Fruit fly (Drosophila melanogaster) whole organism, wandering third instar larva: ENCODE data around the gene Prp5.

Source experiments
- CG32264 ChIP-seq: fragments of 200-800 bp; sonication (Bioruptor generic); optimal IDR thresholded peaks from 2 replicates; lab custom pipeline; 2016; ENCODE audit warnings: missing biosample characterization, missing genetic modification characterization
- Dfd ChIP-seq: fragments of >200 bp; optimal IDR thresholded peaks from 2 replicates; lab custom pipeline; 2017; ENCODE audit warnings: missing biosample characterization, missing genetic modification characterization
- Dif ChIP-seq: fragments of 200-275, 200-300 bp; sonication (Bioruptor generic); optimal IDR thresholded peaks from 2 replicates; lab custom pipeline; 2018; ENCODE audit warnings: missing biosample characterization, missing genetic modification characterization; ENCODE audit not compliant: partially characterized antibody
- GATAd ChIP-seq: sonication (Bioruptor generic); optimal IDR thresholded peaks from 2 replicates; lab custom pipeline; 2016; ENCODE audit warnings: missing biosample characterization, missing genetic modification characterization
- Mio ChIP-seq: sonication (Bioruptor generic); optimal IDR thresholded peaks from 2 replicates; lab custom pipeline; 2016; ENCODE audit warnings: missing biosample characterization, missing genetic modification characterization
- Myc ChIP-seq: fragments of >200 bp; optimal IDR thresholded peaks from 2 replicates; lab custom pipeline; 2017
- N ChIP-seq: fragments of >200 bp; optimal IDR thresholded peaks from 2 replicates; lab custom pipeline; 2018; ENCODE audit warnings: missing biosample characterization, missing external identifiers, missing genetic modification characterization
- OdsH ChIP-seq: fragments of 200-800 bp; sonication (Bioruptor generic); optimal IDR thresholded peaks from 2 replicates; lab custom pipeline; 2016; ENCODE audit warnings: missing biosample characterization, mild to moderate bottlenecking, missing genetic modification characterization
- brk ChIP-seq: fragments of 200-800 bp; sonication (Bioruptor generic); optimal IDR thresholded peaks from 2 replicates; lab custom pipeline; 2016; ENCODE audit warnings: missing biosample characterization, mild to moderate bottlenecking, missing genetic modification characterization
- dl ChIP-seq, 2 experiments: fragments of 175-275, 200-275 bp in 1 of 2; fragments of 200-275 bp in 1 of 2; sonication (Bioruptor generic); optimal IDR thresholded peaks; lab custom pipeline; 2018; ENCODE audit warnings: mild to moderate bottlenecking in 2 of 2, missing biosample characterization in 2 of 2, missing genetic modification characterization in 2 of 2, moderate library complexity in 2 of 2; ENCODE audit not compliant: partially characterized antibody in 2 of 2, insufficient read depth in 1 of 2
- dsf ChIP-seq: sonication (Bioruptor generic); optimal IDR thresholded peaks from 2 replicates; lab custom pipeline; 2016; ENCODE audit warnings: missing biosample characterization, missing genetic modification characterization, borderline replicate concordance
- h ChIP-seq: fragments of 200-800 bp; sonication (Bioruptor generic); optimal IDR thresholded peaks from 3 replicates; lab custom pipeline; 2016; ENCODE audit warnings: missing biosample characterization, mild to moderate bottlenecking, missing genetic modification characterization
- psq ChIP-seq: fragments of 200-800 bp; sonication (Bioruptor generic); optimal IDR thresholded peaks from 3 replicates; lab custom pipeline; 2017; ENCODE audit warnings: missing biosample characterization, mild to moderate bottlenecking, missing genetic modification characterization, moderate library complexity
- rgr ChIP-seq: fragments of 200-800 bp; sonication (Bioruptor generic); optimal IDR thresholded peaks from 3 replicates; lab custom pipeline; 2016; ENCODE audit warnings: missing biosample characterization, mild to moderate bottlenecking, missing genetic modification characterization
- sage ChIP-seq: fragments of 200-800 bp; sonication (Bioruptor generic); optimal IDR thresholded peaks from 2 replicates; lab custom pipeline; 2016; ENCODE audit warnings: missing biosample characterization, mild to moderate bottlenecking, missing genetic modification characterization

The Prp5 gene

dm6 chrX:15383513-15384373 is 38.8 kb downstream of the Prp5 start:
- TF ChIP-seq Mio (no peak), Dfd (GFP tag; lab: Kevin White, UChicago) (peak; percentile 52), rgr (no peak), OdsH (GFP tag; lab: Kevin White, UChicago) (no peak), N (GFP tag; lab: Kevin White, UChicago) (no peak), sage (no peak), GATAd (GFP tag; lab: Kevin White, UChicago) (no peak)

dm6 chrX:15385176-15386056 is 40.4 kb downstream of the Prp5 start, which contains the start of gene CG9164:
Gene CG9164, minus strand, starts transcription at chrX:15385441.
- TF ChIP-seq GATAd (GFP tag; lab: Kevin White, UChicago) (no peak), brk (GFP tag; lab: Kevin White, UChicago) (no peak), Dfd (GFP tag; lab: Kevin White, UChicago) (no peak), dsf (GFP tag; lab: Kevin White, UChicago) (no peak), CG32264 (GFP tag; lab: Kevin White, UChicago) (no peak), h (no peak), OdsH (GFP tag; lab: Kevin White, UChicago) (no peak), dl (GFP tag; optimal IDR thresholded peaks at IDR 0.05; lab: Kevin White, UChicago; ENCODE audit: insufficient read depth in 1 of 2, partially characterized antibody in 2 of 2) (no peak), psq (GFP tag; lab: Kevin White, UChicago) (no peak)

dm6 chrX:15387344-15387743 is 42.4 kb downstream of the Prp5 start:
- TF ChIP-seq dsf (GFP tag; lab: Kevin White, UChicago) = no peak
- TF ChIP-seq psq (GFP tag; lab: Kevin White, UChicago) = no peak
- no peak for TF ChIP-seq dl (GFP tag; optimal IDR thresholded peaks at IDR 0.05; lab: Kevin White, UChicago; ENCODE audit: insufficient read depth in 1 of 2, partially characterized antibody in 2 of 2)
- TF ChIP-seq Dif = no peak
- TF ChIP-seq Myc (lab: Kevin White, UChicago) = no peak
